Worm (Caenorhabditis elegans) whole organism, L4 larva: ENCODE results near the gene T28B11.1.

Experiments
- R02D3.7 ChIP-seq: fragments of 150-350 bp; sonication (generic microtip); optimal IDR thresholded peaks from 3 replicates; lab custom pipeline; 2014; ENCODE audit warnings: missing biosample characterization, missing genetic modification characterization
- aly-2 ChIP-seq: sonication (generic microtip); optimal IDR thresholded peaks from 2 replicates; lab custom pipeline; 2018; ENCODE audit warnings: missing biosample characterization, missing genetic modification characterization
- ceh-44 ChIP-seq: fragments of 200-800 bp; sonication (Bioruptor generic); IDR thresholded peaks from 2 replicates; pipeline ENCODE4 v1.3.6; 2022; ENCODE audit warnings: missing genetic modification reagents, missing genetic modification characterization, missing compliant biosample characterization
- ces-1 ChIP-seq: fragments of 150-350 bp; sonication (generic microtip); optimal IDR thresholded peaks from 4 replicates; lab custom pipeline; 2014; ENCODE audit warnings: missing biosample characterization, missing genetic modification reagents, missing genetic modification characterization
- dmd-8 ChIP-seq: fragments of 200-800 bp; sonication (Bioruptor generic); IDR thresholded peaks from 2 replicates; pipeline ENCODE4 v1.3.6; 2022; ENCODE audit warnings: missing genetic modification characterization, missing compliant biosample characterization
- egl-27 ChIP-seq: sonication (generic microtip); optimal IDR thresholded peaks from 3 replicates; lab custom pipeline; 2017; ENCODE audit warnings: missing biosample characterization, missing genetic modification reagents, missing genetic modification characterization
- lin-15B ChIP-seq: fragments of 150-350 bp; sonication (generic microtip); optimal IDR thresholded peaks from 3 replicates; lab custom pipeline; 2014; ENCODE audit warnings: missing biosample characterization, missing genetic modification characterization
- lin-38 ChIP-seq: fragments of 200-800 bp; sonication (Bioruptor generic); IDR thresholded peaks from 2 replicates; pipeline ENCODE4 v1.3.6; 2022; ENCODE audit warnings: missing genetic modification reagents, missing genetic modification characterization, missing compliant biosample characterization
- pqm-1 ChIP-seq: sonication (generic microtip); optimal IDR thresholded peaks from 2 replicates; lab custom pipeline; 2017; ENCODE audit warnings: missing biosample characterization, missing genetic modification characterization
- snpc-4 ChIP-seq: fragments of 150-350 bp; optimal IDR thresholded peaks from 2 replicates; lab custom pipeline; 2014; ENCODE audit warnings: missing biosample characterization, missing genetic modification characterization

ce11 chrV:10683458-10683857, 48.8 kb downstream of the T28B11.1 start:
- TF ChIP-seq snpc-4 (tag; lab: Kevin White, UChicago) = no peak
- TF ChIP-seq lin-15B (tag; lab: Kevin White, UChicago) = no peak
- TF ChIP-seq ces-1 (GFP tag; lab: Kevin White, UChicago) = no peak
- TF ChIP-seq lin-38 (GFP tag; lab: Robert Waterston, UW) = no peak
- no peak for TF ChIP-seq aly-2
- no peak for TF ChIP-seq pqm-1 (tag; lab: Kevin White, UChicago)
- TF ChIP-seq ceh-44 (GFP tag; lab: Robert Waterston, UW) = no peak
- no peak for TF ChIP-seq egl-27 (tag; lab: Kevin White, UChicago)
- no peak for TF ChIP-seq dmd-8 (GFP tag; lab: Robert Waterston, UW)
- no peak for TF ChIP-seq R02D3.7 (tag; lab: Kevin White, UChicago)
